Worm (Caenorhabditis elegans): ENCODE data around the gene Y116A8C.467.
"Not testable (repeated sequence)": the region's sequence is repeated elsewhere in the genome, so short reads cannot be mapped to it uniquely, and the experiment has no call there.

Y116A8C.467 gene

DNA sequence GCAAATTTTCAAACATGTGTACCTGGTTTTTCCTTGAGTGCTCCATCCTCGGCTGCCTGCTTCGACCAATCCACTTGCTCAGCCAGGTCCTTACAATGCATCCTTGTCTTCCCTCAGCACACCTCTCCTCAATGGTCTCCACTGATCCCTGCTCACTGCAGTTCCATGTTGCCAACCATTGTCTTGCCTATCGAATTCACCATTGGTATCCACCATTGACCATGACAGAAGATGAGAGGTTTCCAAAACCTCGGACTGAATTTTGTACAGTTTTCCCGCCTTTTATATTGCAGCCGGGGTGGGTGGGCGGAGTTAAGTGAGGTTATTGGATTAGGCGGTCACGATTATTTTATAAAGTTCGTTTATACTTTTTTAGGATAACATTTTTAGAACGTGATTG is at the start of gene Y116A8C.467:
Y116A8C.467 (minus strand) TSS at position 101 of the 400 bp plus-strand sequence.
- TF ChIP-seq pat-9 (tag; optimal IDR thresholded peaks at IDR 0.05); mec-3 (tag; optimal IDR thresholded peaks at IDR 0.05; ENCODE audit: borderline replicate concordance); elt-2 (tag; optimal IDR thresholded peaks at IDR 0.05): not testable (repeated sequence)

DNA sequence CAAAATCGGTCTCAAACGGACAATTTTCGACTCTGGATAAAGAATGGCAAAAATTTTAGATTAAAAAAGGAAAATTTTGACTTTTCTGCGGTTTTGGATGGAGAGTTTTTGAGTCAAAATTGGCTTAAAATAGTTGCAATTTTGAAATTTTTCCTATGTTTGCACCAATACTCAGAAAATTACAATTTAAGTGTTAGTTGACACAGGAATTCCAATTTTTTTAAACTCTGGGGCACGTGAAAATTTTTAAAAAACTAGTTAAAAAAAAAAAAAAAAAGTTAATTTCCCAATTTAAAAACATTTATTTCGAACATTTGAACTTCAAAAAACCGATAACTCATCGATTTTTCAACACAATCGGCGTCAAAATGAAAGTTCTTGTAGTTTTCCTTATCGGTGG is 48.2 kb upstream of the Y116A8C.467 start, which contains the start of gene Y116A8C.33:
Y116A8C.33 (plus strand) TSS at position 301 of the 400 bp plus-strand sequence.
- no peak for TF ChIP-seq K09A11.1 (tag; optimal IDR thresholded peaks at IDR 0.05; ENCODE audit: insufficient read depth)
- TF ChIP-seq pax-1 (tag; optimal IDR thresholded peaks at IDR 0.05): no peak
- no peak for TF ChIP-seq unc-42 (tag; optimal IDR thresholded peaks at IDR 0.05)

DNA sequence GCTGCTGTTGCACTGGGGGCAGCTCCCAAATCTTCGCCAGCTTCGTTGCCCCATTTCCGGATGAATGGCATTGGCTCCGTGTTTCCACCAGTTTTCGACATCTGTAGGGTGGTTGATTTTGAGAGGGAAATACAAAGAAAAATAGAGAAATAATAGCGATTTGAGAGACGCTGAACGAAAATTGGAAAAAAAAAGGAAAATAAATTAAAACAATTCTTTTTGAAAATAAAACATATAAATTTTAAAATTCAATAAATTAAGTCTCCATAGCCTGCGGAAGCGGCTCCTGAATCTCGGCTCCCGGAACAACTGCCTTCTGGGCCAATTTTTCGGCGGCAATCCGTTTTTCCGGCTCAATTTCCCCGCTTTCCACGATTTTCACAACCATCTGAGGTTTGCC is 47.3 kb upstream of the Y116A8C.467 start, which contains the start of gene sfa-1:
sfa-1 (minus strand) TSS at position 101 of the 400 bp plus-strand sequence.
- no peak for TF ChIP-seq zip-5 (tag; optimal IDR thresholded peaks at IDR 0.05)
- TF ChIP-seq C38D4.7 (GFP tag; optimal IDR thresholded peaks at IDR 0.05): no peak
- TF ChIP-seq fax-1 (tag; optimal IDR thresholded peaks at IDR 0.05): no peak
- no peak for TF ChIP-seq ceh-18 (tag; optimal IDR thresholded peaks at IDR 0.05)
- TF ChIP-seq pqm-1 (tag; optimal IDR thresholded peaks at IDR 0.05): no peak
- no peak for TF ChIP-seq unc-86 (tag; optimal IDR thresholded peaks at IDR 0.05)
- TF ChIP-seq pha-2 (tag; optimal IDR thresholded peaks at IDR 0.05): no peak
- TF ChIP-seq nfya-1 (tag; optimal IDR thresholded peaks at IDR 0.05): no peak
- no peak for TF ChIP-seq hlh-6 (tag; optimal IDR thresholded peaks at IDR 0.05)
- no peak for TF ChIP-seq sox-4 (tag; optimal IDR thresholded peaks at IDR 0.05)

DNA sequence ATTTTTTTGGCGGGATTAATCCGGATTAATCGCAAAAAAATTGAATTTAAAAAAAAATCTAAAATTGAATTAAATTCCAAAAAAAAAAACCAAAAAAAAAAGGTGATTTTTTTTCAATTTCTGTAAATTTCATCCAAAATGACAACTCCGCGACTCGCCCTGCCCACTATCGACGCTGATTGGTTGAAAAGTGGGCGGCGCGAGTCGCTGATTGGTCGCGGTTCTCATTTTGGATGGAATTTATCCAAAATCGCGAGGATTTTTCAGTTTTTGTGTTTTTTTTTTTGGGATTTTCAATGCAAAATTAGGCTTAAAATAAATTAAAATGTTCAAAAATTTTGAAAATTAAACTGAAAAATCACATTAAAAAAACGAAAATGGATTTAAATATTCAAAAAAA is 45.8 kb upstream of the Y116A8C.467 start:
- TF ChIP-seq lim-6 (tag; optimal IDR thresholded peaks at IDR 0.05) (no peak), nfya-1 (tag; optimal IDR thresholded peaks at IDR 0.05) (peak; percentile 91)

DNA sequence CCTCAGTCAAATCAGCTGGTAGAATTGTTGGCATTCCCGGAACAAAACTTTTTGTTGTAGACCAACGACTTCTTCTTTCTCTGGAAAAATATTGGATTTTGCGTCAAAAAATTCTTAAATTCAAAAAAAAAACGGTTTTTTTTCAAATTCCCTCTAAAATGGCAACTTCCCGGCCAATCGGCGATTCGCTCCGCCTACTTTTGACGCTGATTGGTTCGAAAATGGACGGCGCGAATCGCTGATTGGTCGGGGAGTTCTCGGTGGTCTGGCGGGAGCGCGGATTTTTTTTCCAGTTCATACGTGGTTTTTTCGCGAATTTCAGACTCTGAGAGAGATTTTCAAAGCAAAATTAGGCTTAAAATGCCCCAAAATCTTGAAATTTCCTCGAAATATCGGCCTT is 45.2 kb upstream of the Y116A8C.467 start:
- TF ChIP-seq che-1 (tag; optimal IDR thresholded peaks at IDR 0.05) (no peak), syd-9 (tag; optimal IDR thresholded peaks at IDR 0.05) (no peak), nfya-1 (tag; optimal IDR thresholded peaks at IDR 0.05) (peak; percentile 79)

DNA sequence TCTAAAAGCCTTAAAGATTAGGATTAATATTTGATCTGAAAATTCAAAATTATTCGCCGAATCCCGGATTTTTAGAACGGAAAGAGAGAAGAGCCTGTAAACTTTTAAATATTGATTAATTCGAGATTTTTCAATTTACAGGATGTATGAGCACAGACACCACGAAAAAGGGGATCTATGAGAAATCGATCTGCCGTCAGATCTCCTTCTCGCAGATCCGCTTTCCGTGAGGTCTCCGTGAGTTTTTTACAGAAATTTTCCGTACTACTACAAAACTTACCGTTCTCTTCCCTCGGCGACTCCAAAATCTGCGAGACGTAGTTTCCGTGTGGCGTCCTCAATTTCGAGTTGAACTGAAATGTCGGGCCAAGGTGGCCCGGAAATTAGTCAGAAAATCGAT is 44.6 kb upstream of the Y116A8C.467 start:
- TF ChIP-seq ceh-31 (tag; optimal IDR thresholded peaks at IDR 0.05): peak; percentile 76
- TF ChIP-seq zip-5 (tag; optimal IDR thresholded peaks at IDR 0.05): peak; percentile 80
- TF ChIP-seq C08G9.2 (tag; optimal IDR thresholded peaks at IDR 0.05): peak; percentile 78
- no peak for TF ChIP-seq hlh-6 (tag; optimal IDR thresholded peaks at IDR 0.05)
- peak; percentile 52 for TF ChIP-seq elt-2 (tag; optimal IDR thresholded peaks at IDR 0.05)
- no peak for TF ChIP-seq hlh-30 (tag; optimal IDR thresholded peaks at IDR 0.05; ENCODE audit: insufficient read depth)
- TF ChIP-seq rnt-1 (tag; optimal IDR thresholded peaks at IDR 0.05): peak; percentile 54
- TF ChIP-seq sdc-2 (tag; optimal IDR thresholded peaks at IDR 0.05): no peak
- TF ChIP-seq F13H6.1 (tag; optimal IDR thresholded peaks at IDR 0.05): peak; percentile 18
- peak; percentile 56 for TF ChIP-seq hlh-8 (tag; optimal IDR thresholded peaks at IDR 0.05)
- peak; percentile 57 for TF ChIP-seq ahr-1 (tag; optimal IDR thresholded peaks at IDR 0.05)
- TF ChIP-seq ets-4 (tag; optimal IDR thresholded peaks at IDR 0.05): peak; percentile 46
- no peak for TF ChIP-seq pha-4 (tag; optimal IDR thresholded peaks at IDR 0.05)
- TF ChIP-seq fax-1 (tag; optimal IDR thresholded peaks at IDR 0.05): peak; percentile 74
- TF ChIP-seq npax-4 (tag; optimal IDR thresholded peaks at IDR 0.05): no peak
- TF ChIP-seq elt-4 (tag; optimal IDR thresholded peaks at IDR 0.05): no peak
- TF ChIP-seq lim-6 (tag; optimal IDR thresholded peaks at IDR 0.05): peak; percentile 28
- TF ChIP-seq tbx-7 (tag; optimal IDR thresholded peaks at IDR 0.05): peak; percentile 75
- no peak for TF ChIP-seq C38D4.7 (GFP tag; optimal IDR thresholded peaks at IDR 0.05)
- peak; percentile 16 for TF ChIP-seq dmd-4 (tag; optimal IDR thresholded peaks at IDR 0.05; ENCODE audit: borderline replicate concordance)
- no peak for TF ChIP-seq syd-9 (tag; optimal IDR thresholded peaks at IDR 0.05)
- peak; percentile 71 for TF ChIP-seq ceh-2 (tag; optimal IDR thresholded peaks at IDR 0.05)
- peak; percentile 94 for TF ChIP-seq tbx-2 (tag; optimal IDR thresholded peaks at IDR 0.05)
- TF ChIP-seq ref-2 (tag; optimal IDR thresholded peaks at IDR 0.05): peak; percentile 52

Measured in whole organism, late embryonic.